Fruit fly (Drosophila melanogaster) Kc167 (cell line): ENCODE measurements around the gene CG10353.

Experiments
- Myc ChIP-seq: fragments of >200 bp; optimal IDR thresholded peaks from 2 replicates; lab custom pipeline; 2017; ENCODE audit warnings: missing external identifiers
- Sin3A ChIP-seq: fragments of >200 bp; optimal IDR thresholded peaks from 2 replicates; lab custom pipeline; 2018; ENCODE audit warnings: missing external identifiers
- h ChIP-seq: fragments of >200 bp; optimal IDR thresholded peaks from 3 replicates; lab custom pipeline; 2018; ENCODE audit warnings: missing external identifiers
- insv ChIP-seq: fragments of >200 bp; optimal IDR thresholded peaks from 3 replicates; lab custom pipeline; 2018; ENCODE audit warnings: missing external identifiers
- ttk ChIP-seq: sonication (Bioruptor generic); optimal IDR thresholded peaks from 2 replicates; lab custom pipeline; 2017; ENCODE audit warnings: missing external identifiers

DNA sequence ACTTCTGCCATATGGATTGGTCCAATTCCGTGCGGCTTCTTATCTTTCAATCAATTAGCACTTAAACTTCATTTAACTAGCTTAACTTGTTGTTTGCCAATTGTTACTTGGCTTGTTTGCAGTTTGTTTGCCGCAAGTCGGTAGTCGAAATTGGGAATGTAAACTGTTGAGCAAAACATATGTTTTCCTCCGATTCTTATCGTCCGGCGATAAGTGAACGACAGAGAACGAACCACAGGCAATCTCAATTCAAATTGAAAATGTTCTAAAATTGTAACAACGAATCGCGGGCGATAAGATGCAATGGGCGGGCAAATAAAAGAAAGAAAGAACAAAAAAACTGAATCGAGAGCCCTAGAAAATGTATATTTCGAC is 28.5 kb downstream of the CG10353 start:
- TF ChIP-seq h (lab: Kevin White, UChicago) (no peak), insv (lab: Kevin White, UChicago) (no peak), Myc (lab: Kevin White, UChicago) (no peak), ttk (lab: Kevin White, UChicago) (no peak), Sin3A (lab: Kevin White, UChicago) (no peak)
